Fruit fly (Drosophila melanogaster): ENCODE measurements around the gene CG1737.

Gene CG1737

DNA sequence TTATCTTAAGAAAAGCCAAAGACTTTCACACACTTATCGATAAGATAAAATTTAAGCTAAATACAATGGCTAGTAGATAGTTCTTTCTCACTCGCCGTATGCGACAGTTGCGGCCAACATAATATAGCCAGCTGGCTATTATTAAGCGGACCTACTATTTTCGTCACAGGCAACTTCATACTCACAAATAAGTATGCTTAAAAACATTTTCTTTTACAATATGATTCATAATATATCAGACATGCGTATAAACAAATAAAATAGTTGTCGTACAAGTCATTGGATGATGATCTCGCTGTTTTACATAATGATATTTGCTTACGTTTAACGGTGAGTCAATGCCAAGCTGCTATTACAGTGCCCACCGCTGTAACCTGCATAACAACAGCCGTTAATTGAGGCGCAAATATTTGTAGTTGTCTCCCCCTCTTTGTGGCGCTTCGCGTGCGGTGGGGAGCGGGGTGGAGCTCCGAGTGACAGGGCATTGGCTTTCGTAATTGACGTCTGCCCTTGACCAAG is 24.1 kb upstream of the CG1737 start (continued):
- no peak; the same call in 1 of the 2 replicates for TF ChIP-seq CG13287 (GFP tag; IDR thresholded peaks at IDR 0.05; ENCODE audit: partially characterized antibody)
- no peak for TF ChIP-seq CG10959 (GFP tag; IDR thresholded peaks at IDR 0.05)
- peak; percentile 47 for TF ChIP-seq Rx (GFP tag; IDR thresholded peaks at IDR 0.05)
- TF ChIP-seq CG4820 (GFP tag; optimal IDR thresholded peaks at IDR 0.05), result peak; percentile 51
- TF ChIP-seq Ada2b (GFP tag; IDR thresholded peaks at IDR 0.05), result peak; percentile 31; the same call in 1 of the 2 replicates
- TF ChIP-seq sug (tag; optimal IDR thresholded peaks at IDR 0.05), result peak; percentile 62
- TF ChIP-seq Sry-δ (GFP tag; optimal IDR thresholded peaks at IDR 0.05), result peak; percentile 9
- TF ChIP-seq gem (tag; optimal IDR thresholded peaks at IDR 0.05), result peak; percentile 82
- TF ChIP-seq CG8478 (optimal IDR thresholded peaks at IDR 0.05), result no peak
- no peak for TF ChIP-seq zf30C (GFP tag; optimal IDR thresholded peaks at IDR 0.05)
- TF ChIP-seq zfh1 (GFP tag; IDR thresholded peaks at IDR 0.05), result peak; percentile 36; the same call in 2 of the 3 replicates
- no peak for TF ChIP-seq prd (optimal IDR thresholded peaks at IDR 0.05)
- TF ChIP-seq prd (GFP tag; IDR thresholded peaks at IDR 0.05), result peak; percentile 52
- TF ChIP-seq ab (GFP tag; optimal IDR thresholded peaks at IDR 0.05), result no peak
- TF ChIP-seq nerfin-1 (tag; optimal IDR thresholded peaks at IDR 0.05), result peak; percentile 52
- peak; percentile 78 for TF ChIP-seq row (GFP tag; IDR thresholded peaks at IDR 0.05)
- peak; percentile 48 for TF ChIP-seq Max (GFP tag; optimal IDR thresholded peaks at IDR 0.05)
- TF ChIP-seq ham (GFP tag; IDR thresholded peaks at IDR 0.05), result no peak
- TF ChIP-seq CG13624 (GFP tag; optimal IDR thresholded peaks at IDR 0.05), result peak; percentile 73
- peak; percentile 68 for TF ChIP-seq Xbp1 (GFP tag; optimal IDR thresholded peaks at IDR 0.05)
- TF ChIP-seq fru (optimal IDR thresholded peaks at IDR 0.05), result no peak
- TF ChIP-seq CG6689 (GFP tag; IDR thresholded peaks at IDR 0.05), result peak; percentile 46
- peak; percentile 36 for TF ChIP-seq CG8944 (GFP tag; optimal IDR thresholded peaks at IDR 0.05)
- TF ChIP-seq CG11456 (GFP tag; IDR thresholded peaks at IDR 0.05), result no peak; the same call in 2 of the 3 replicates
- TF ChIP-seq CG17568 (GFP tag; optimal IDR thresholded peaks at IDR 0.05), result no peak
- TF ChIP-seq schlank (tag; optimal IDR thresholded peaks at IDR 0.05), result peak; percentile 65
- TF ChIP-seq Pdp1 (GFP tag; optimal IDR thresholded peaks at IDR 0.05), result peak; percentile 67 to 88
- no peak for TF ChIP-seq CG6175 (GFP tag; IDR thresholded peaks at IDR 0.05)
- TF ChIP-seq CG6272 (GFP tag; IDR thresholded peaks at IDR 0.05), result no peak
- peak; percentile 82 for TF ChIP-seq CG11695 (GFP tag; IDR thresholded peaks at IDR 0.05)
- peak; percentile 32 for TF ChIP-seq CG10267 (tag; optimal IDR thresholded peaks at IDR 0.05)
- no peak for TF ChIP-seq pan (optimal IDR thresholded peaks at IDR 0.05)
- TF ChIP-seq pan (GFP tag; optimal IDR thresholded peaks at IDR 0.05 in 1 of 2, IDR thresholded peaks at IDR 0.05 in 1 of 2), result peak in 1 of 2 experiments; percentile 44
- peak; percentile 67 for TF ChIP-seq esg (GFP tag; conservative IDR thresholded peaks at IDR 0.05)
- peak; percentile 20 for TF ChIP-seq disco-r (GFP tag; optimal IDR thresholded peaks at IDR 0.05)
- peak; percentile 60 for TF ChIP-seq gcm2 (GFP tag; optimal IDR thresholded peaks at IDR 0.05)
- TF ChIP-seq p53 (GFP tag; optimal IDR thresholded peaks at IDR 0.05), result no peak
- TF ChIP-seq so (GFP tag; IDR thresholded peaks at IDR 0.05), result peak; percentile 58; the same call in 1 of the 3 replicates
- TF ChIP-seq CG7987 (GFP tag; optimal IDR thresholded peaks at IDR 0.05), result no peak
- peak; percentile 35 for TF ChIP-seq CG7928 (GFP tag; optimal IDR thresholded peaks at IDR 0.05)
- TF ChIP-seq CoRest (tag; optimal IDR thresholded peaks at IDR 0.05), result peak; percentile 80
- TF ChIP-seq CG8281 (tag; optimal IDR thresholded peaks at IDR 0.05), result peak; percentile 26
- peak; percentile 81 for TF ChIP-seq Oli (tag; optimal IDR thresholded peaks at IDR 0.05)
- TF ChIP-seq CG12659 (GFP tag; optimal IDR thresholded peaks at IDR 0.05), result peak; percentile 78
- peak; percentile 64 for TF ChIP-seq CG13296 (GFP tag; optimal IDR thresholded peaks at IDR 0.05)
- peak; percentile 94 for TF ChIP-seq Med (GFP tag)
- TF ChIP-seq fd96Cb (tag; optimal IDR thresholded peaks at IDR 0.05), result peak; percentile 65
- TF ChIP-seq gce (GFP tag; IDR thresholded peaks at IDR 0.05), result 0 out of 3 replicates have a peak, but pooled peaks have one; percentile 32
- TF ChIP-seq cg (GFP tag; optimal IDR thresholded peaks at IDR 0.05), result no peak
- TF ChIP-seq dati (GFP tag; IDR thresholded peaks at IDR 0.05), result 0 out of 2 replicates have a peak, but pooled peaks have one; percentile 28
- TF ChIP-seq CG14860 (GFP tag; IDR thresholded peaks at IDR 0.05; ENCODE audit: partially characterized antibody), result no peak
